Fruit fly (Drosophila melanogaster): Measurements from ENCODE around the gene VhaAC39-2.

VhaAC39-2 gene

dm6 chr3R:23175376-23175775 is 16.3 kb upstream of the VhaAC39-2 start (continued):
- TF ChIP-seq CG3838 (GFP tag; optimal IDR thresholded peaks at IDR 0.05), result peak; percentile 41
- TF ChIP-seq grau (tag; optimal IDR thresholded peaks at IDR 0.05), result peak; percentile 90
- TF ChIP-seq CG12155 (GFP tag; optimal IDR thresholded peaks at IDR 0.05), result peak; percentile 86
- TF ChIP-seq ac (GFP tag; optimal IDR thresholded peaks at IDR 0.05), result peak; percentile 71
- no peak for TF ChIP-seq Dip2 (GFP tag; IDR thresholded peaks at IDR 0.05)
- peak; percentile 66; the same call in 2 of the 3 replicates for TF ChIP-seq CG6175 (GFP tag; IDR thresholded peaks at IDR 0.05)
- peak; percentile 58 for TF ChIP-seq CG30020 (tag; optimal IDR thresholded peaks at IDR 0.05)
- peak; percentile 82 for TF ChIP-seq tio (GFP tag; optimal IDR thresholded peaks at IDR 0.05)
- TF ChIP-seq Eip74EF (GFP tag; optimal IDR thresholded peaks at IDR 0.05), result peak in 1 of 2 experiments; percentile 84
- peak; percentile 69 for TF ChIP-seq eyg (GFP tag; optimal IDR thresholded peaks at IDR 0.05)
- peak; percentile 50 for TF ChIP-seq Nf-YC (tag; optimal IDR thresholded peaks at IDR 0.05)
- TF ChIP-seq crc (GFP tag; optimal IDR thresholded peaks at IDR 0.05), result peak; percentile 84
- TF ChIP-seq Hsf (GFP tag; optimal IDR thresholded peaks at IDR 0.05), result peak; percentile 94
- TF ChIP-seq Opbp (GFP tag; IDR thresholded peaks at IDR 0.05; ENCODE audit: partially characterized antibody), result no peak
- TF ChIP-seq Doc3 (GFP tag; IDR thresholded peaks at IDR 0.05; ENCODE audit: partially characterized antibody), result no peak
- TF ChIP-seq CG12744 (GFP tag; optimal IDR thresholded peaks at IDR 0.05), result peak; percentile 83
- TF ChIP-seq br (optimal IDR thresholded peaks at IDR 0.05), result no peak
- no peak for TF ChIP-seq ato (GFP tag; IDR thresholded peaks at IDR 0.05; ENCODE audit: partially characterized antibody)
- peak; percentile 90 for TF ChIP-seq ATbp (GFP tag; optimal IDR thresholded peaks at IDR 0.05)
- TF ChIP-seq hb (GFP tag; IDR thresholded peaks at IDR 0.05; ENCODE audit: partially characterized antibody), result no peak
- peak; percentile 85 for TF ChIP-seq CG7357 (GFP tag; IDR thresholded peaks at IDR 0.05)
- TF ChIP-seq inv (GFP tag; IDR thresholded peaks at IDR 0.05; ENCODE audit: partially characterized antibody), result no peak
- TF ChIP-seq exex (tag; optimal IDR thresholded peaks at IDR 0.05), result peak; percentile 14
- peak; percentile 93 for TF ChIP-seq CG4820 (GFP tag; optimal IDR thresholded peaks at IDR 0.05)
- peak; percentile 93 for TF ChIP-seq tgo (GFP tag; IDR thresholded peaks at IDR 0.05)
- TF ChIP-seq org-1 (GFP tag; optimal IDR thresholded peaks at IDR 0.05), result peak; percentile 81
- TF ChIP-seq CG10147 (GFP tag; optimal IDR thresholded peaks at IDR 0.05), result peak; percentile 84
- TF ChIP-seq CG8388 (GFP tag; optimal IDR thresholded peaks at IDR 0.05), result peak; percentile 92
- peak; percentile 79 for TF ChIP-seq btn (GFP tag; optimal IDR thresholded peaks at IDR 0.05)
- TF ChIP-seq CG7745 (tag; optimal IDR thresholded peaks at IDR 0.05), result no peak
- peak; percentile 83 for TF ChIP-seq CG1647 (GFP tag; optimal IDR thresholded peaks at IDR 0.05)
- peak; percentile 85 for TF ChIP-seq CG1529 (GFP tag; optimal IDR thresholded peaks at IDR 0.05)
- peak; percentile 79 for TF ChIP-seq dimm (GFP tag; IDR thresholded peaks at IDR 0.05)
- TF ChIP-seq CG17802 (tag; optimal IDR thresholded peaks at IDR 0.05), result peak; percentile 70
- TF ChIP-seq ssp (GFP tag; IDR thresholded peaks at IDR 0.05), result peak; percentile 82
- peak; percentile 71 for TF ChIP-seq Hmx (GFP tag; optimal IDR thresholded peaks at IDR 0.05)
- peak; percentile 88 for TF ChIP-seq Atf-2 (GFP tag; optimal IDR thresholded peaks at IDR 0.05)
- TF ChIP-seq da (GFP tag; optimal IDR thresholded peaks at IDR 0.05), result peak; percentile 50
- peak; percentile 84 for TF ChIP-seq Mrtf (GFP tag; IDR thresholded peaks at IDR 0.05)
- no peak for TF ChIP-seq zen2 (GFP tag; IDR thresholded peaks at IDR 0.05; ENCODE audit: partially characterized antibody)
- TF ChIP-seq CG14965 (GFP tag; optimal IDR thresholded peaks at IDR 0.05; ENCODE audit: borderline replicate concordance), result peak; percentile 74
- peak; percentile 67 for TF ChIP-seq her (GFP tag; optimal IDR thresholded peaks at IDR 0.05)
- peak; percentile 93 for TF ChIP-seq Spps (tag; optimal IDR thresholded peaks at IDR 0.05)
- TF ChIP-seq sima (GFP tag; optimal IDR thresholded peaks at IDR 0.05), result peak; percentile 71
- TF ChIP-seq shn (GFP tag; optimal IDR thresholded peaks at IDR 0.05), result peak; percentile 64
- TF ChIP-seq Rfx (GFP tag; IDR thresholded peaks at IDR 0.05), result peak; percentile 87
- TF ChIP-seq otp (GFP tag; IDR thresholded peaks at IDR 0.05), result peak; percentile 91
- TF ChIP-seq sna (GFP tag; IDR thresholded peaks at IDR 0.05; ENCODE audit: partially characterized antibody), result no peak
- peak; percentile 65 for TF ChIP-seq trh (GFP tag; optimal IDR thresholded peaks at IDR 0.05)
- TF ChIP-seq CG8944 (GFP tag; optimal IDR thresholded peaks at IDR 0.05), result peak; percentile 86
- peak; percentile 70 for TF ChIP-seq CG4617 (GFP tag; optimal IDR thresholded peaks at IDR 0.05; ENCODE audit: borderline replicate concordance)

Measured in whole organism, embryonic.